Fruit fly (Drosophila melanogaster): Measurements from ENCODE around the gene Pcp.
A peak's percentile ranks its signal among the peaks of the same experiment; 100 is the strongest.

Gene Pcp

dm6 chr2L:7049009-7049647 lies 27.6 kb downstream of the Pcp start (continued):
- TF ChIP-seq MBD-R2 (GFP tag; IDR thresholded peaks at IDR 0.05), result peak; percentile 17; the same call in 1 of the 2 replicates
- peak; percentile 25 for TF ChIP-seq CG7786 (GFP tag; optimal IDR thresholded peaks at IDR 0.05)
- TF ChIP-seq CG17328 (GFP tag; IDR thresholded peaks at IDR 0.05), result peak; percentile 38; the same call in 1 of the 2 replicates
- no peak for TF ChIP-seq stc (GFP tag; IDR thresholded peaks at IDR 0.05)
- TF ChIP-seq CG17385 (GFP tag; optimal IDR thresholded peaks at IDR 0.05), result peak; percentile 95
- no peak for TF ChIP-seq nmo (GFP tag; optimal IDR thresholded peaks at IDR 0.05)
- TF ChIP-seq fd96Cb (tag; optimal IDR thresholded peaks at IDR 0.05), result no peak
- TF ChIP-seq CG10959 (GFP tag; IDR thresholded peaks at IDR 0.05), result no peak
- peak; percentile 44; the same call in 1 of the 2 replicates for TF ChIP-seq sob (GFP tag; IDR thresholded peaks at IDR 0.05)
- TF ChIP-seq CG17802 (tag; optimal IDR thresholded peaks at IDR 0.05), result no peak
- TF ChIP-seq Hsf (GFP tag; optimal IDR thresholded peaks at IDR 0.05), result no peak
- TF ChIP-seq ewg (GFP tag; optimal IDR thresholded peaks at IDR 0.05), result no peak
- no peak for TF ChIP-seq danr (GFP tag; IDR thresholded peaks at IDR 0.05)
- TF ChIP-seq fd3F (GFP tag; optimal IDR thresholded peaks at IDR 0.05), result no peak
- TF ChIP-seq sr (GFP tag; IDR thresholded peaks at IDR 0.05), result peak; percentile 13; the same call in 1 of the 3 replicates
- no peak for TF ChIP-seq CG11085 (GFP tag; IDR thresholded peaks at IDR 0.05)
- TF ChIP-seq ranshi (GFP tag; IDR thresholded peaks at IDR 0.05), result no peak; the same call in 1 of the 2 replicates
- no peak for TF ChIP-seq bcd (GFP tag; optimal IDR thresholded peaks at IDR 0.05)
- TF ChIP-seq Tbp (GFP tag; optimal IDR thresholded peaks at IDR 0.05), result no peak
- no peak for TF ChIP-seq Ssrp (tag; optimal IDR thresholded peaks at IDR 0.05)
- peak; percentile 49 for TF ChIP-seq CG6854 (GFP tag; optimal IDR thresholded peaks at IDR 0.05)
- TF ChIP-seq h (optimal IDR thresholded peaks at IDR 0.05), result no peak
- no peak for TF ChIP-seq BEAF-32 (GFP tag; optimal IDR thresholded peaks at IDR 0.05)
- TF ChIP-seq HLH4C (GFP tag; IDR thresholded peaks at IDR 0.05; ENCODE audit: partially characterized antibody), result peak; percentile 100
- peak; percentile 6; the same call in 1 of the 2 replicates for TF ChIP-seq NFAT (GFP tag; IDR thresholded peaks at IDR 0.05)
- TF ChIP-seq CG17186 (GFP tag; optimal IDR thresholded peaks at IDR 0.05), result no peak
- TF ChIP-seq disco-r (GFP tag; optimal IDR thresholded peaks at IDR 0.05), result no peak
- peak; percentile 48; the same call in 1 of the 2 replicates for TF ChIP-seq cas (GFP tag; IDR thresholded peaks at IDR 0.05)
- TF ChIP-seq otp (GFP tag; IDR thresholded peaks at IDR 0.05), result no peak
- TF ChIP-seq CG1529 (GFP tag; optimal IDR thresholded peaks at IDR 0.05), result no peak
- TF ChIP-seq aop (GFP tag; IDR thresholded peaks at IDR 0.05), result 0 out of 2 replicates have a peak, but pooled peaks have one; percentile 20
- no peak for TF ChIP-seq ssp (GFP tag; IDR thresholded peaks at IDR 0.05)
- no peak for TF ChIP-seq H15 (GFP tag; IDR thresholded peaks at IDR 0.05)
- TF ChIP-seq jing (GFP tag; optimal IDR thresholded peaks at IDR 0.05), result no peak
- TF ChIP-seq CG4854 (GFP tag; optimal IDR thresholded peaks at IDR 0.05), result no peak
- no peak for TF ChIP-seq C15 (GFP tag; IDR thresholded peaks at IDR 0.05)
- TF ChIP-seq ems (GFP tag; optimal IDR thresholded peaks at IDR 0.05), result no peak
- TF ChIP-seq caup (GFP tag; optimal IDR thresholded peaks at IDR 0.05; ENCODE audit: severe bottlenecking), result peak; percentile 44
- peak; percentile 31 for TF ChIP-seq hkb (optimal IDR thresholded peaks at IDR 0.05)
- TF ChIP-seq hkb (GFP tag; IDR thresholded peaks at IDR 0.05), result peak; percentile 52; the same call in 1 of the 2 replicates
- no peak for TF ChIP-seq pfk (GFP tag; optimal IDR thresholded peaks at IDR 0.05)
- TF ChIP-seq grn (GFP tag; optimal IDR thresholded peaks at IDR 0.05), result peak; percentile 50
- TF ChIP-seq CG17359 (tag; optimal IDR thresholded peaks at IDR 0.05), result peak; percentile 7
- TF ChIP-seq CG6683 (GFP tag; optimal IDR thresholded peaks at IDR 0.05), result no peak
- no peak for TF ChIP-seq CG18764 (GFP tag; optimal IDR thresholded peaks at IDR 0.05)
- TF ChIP-seq CG10274 (GFP tag; optimal IDR thresholded peaks at IDR 0.05), result no peak
- no peak for TF ChIP-seq CG11560 (tag; IDR thresholded peaks at IDR 0.05)
- TF ChIP-seq ftz-f1 (GFP tag; optimal IDR thresholded peaks at IDR 0.05), result no peak
- peak; percentile 80; the same call in 1 of the 2 replicates for TF ChIP-seq CG42726 (GFP tag; IDR thresholded peaks at IDR 0.05; ENCODE audit: partially characterized antibody)
- no peak for TF ChIP-seq lola (GFP tag; optimal IDR thresholded peaks at IDR 0.05)
